Fruit fly (Drosophila melanogaster) whole organism: ENCODE data around the gene mRpL32.

Experiments used
- pan ChIP-seq: fragments of >200 bp; optimal IDR thresholded peaks from 2 replicates; lab custom pipeline; 2017
- usp ChIP-seq: fragments of >200 bp; optimal IDR thresholded peaks from 2 replicates; lab custom pipeline; 2017; ENCODE audit warnings: missing biosample characterization, missing genetic modification characterization, mixed read lengths

dm6 chr3R:31290195-31290594 is 37.5 kb downstream of the mRpL32 start:
- TF ChIP-seq pan (lab: Kevin White, UChicago) (no peak), usp (GFP tag; lab: Kevin White, UChicago) (no peak)
